Fruit fly (Drosophila melanogaster) whole organism, wandering third instar larva: Measurements from ENCODE around the gene waw.

Source experiments
- CG32264 ChIP-seq: fragments of 200-800 bp; sonication (Bioruptor generic); optimal IDR thresholded peaks from 2 replicates; lab custom pipeline; 2016; ENCODE audit warnings: missing biosample characterization, missing genetic modification characterization
- CG9705 ChIP-seq: fragments of 200-800 bp; sonication (Bioruptor generic); optimal IDR thresholded peaks from 2 replicates; lab custom pipeline; 2018; ENCODE audit warnings: missing biosample characterization, mild to moderate bottlenecking, missing genetic modification characterization
- CrebA ChIP-seq: fragments of 200-800 bp; sonication (Bioruptor generic); optimal IDR thresholded peaks from 2 replicates; lab custom pipeline; 2016; ENCODE audit warnings: missing biosample characterization, mild to moderate bottlenecking, missing genetic modification characterization, borderline replicate concordance
- Dfd ChIP-seq: fragments of >200 bp; optimal IDR thresholded peaks from 2 replicates; lab custom pipeline; 2017; ENCODE audit warnings: missing biosample characterization, missing genetic modification characterization
- HLH106 ChIP-seq: fragments of 200-800 bp; optimal IDR thresholded peaks from 3 replicates; lab custom pipeline; 2019; ENCODE audit warnings: missing biosample characterization, mild to moderate bottlenecking, missing genetic modification characterization, moderate library complexity
- Hnf4 ChIP-seq: fragments of 200-800 bp; sonication (Bioruptor generic); optimal IDR thresholded peaks from 2 replicates; lab custom pipeline; 2016; ENCODE audit warnings: missing biosample characterization, mild to moderate bottlenecking, missing genetic modification characterization
- Mio ChIP-seq: sonication (Bioruptor generic); optimal IDR thresholded peaks from 2 replicates; lab custom pipeline; 2016; ENCODE audit warnings: missing biosample characterization, missing genetic modification characterization
- Myc ChIP-seq: fragments of >200 bp; optimal IDR thresholded peaks from 2 replicates; lab custom pipeline; 2017
- N ChIP-seq: fragments of >200 bp; optimal IDR thresholded peaks from 2 replicates; lab custom pipeline; 2018; ENCODE audit warnings: missing biosample characterization, missing external identifiers, missing genetic modification characterization
- OdsH ChIP-seq: fragments of 200-800 bp; sonication (Bioruptor generic); optimal IDR thresholded peaks from 2 replicates; lab custom pipeline; 2016; ENCODE audit warnings: missing biosample characterization, mild to moderate bottlenecking, missing genetic modification characterization
- Rel ChIP-seq, 2 experiments: fragments of 200-800 bp; sonication (Bioruptor generic) in 1 of 2; optimal IDR thresholded peaks; 2 replicates in 1 of 2; 3 replicates in 1 of 2; lab custom pipeline; 2016 to 2019; ENCODE audit warnings: mild to moderate bottlenecking in 2 of 2, missing biosample characterization in 2 of 2, missing genetic modification characterization in 2 of 2, moderate library complexity in 1 of 2
- Sp1 ChIP-seq: fragments of 200-800 bp; sonication (Bioruptor generic); optimal IDR thresholded peaks from 3 replicates; lab custom pipeline; 2019; ENCODE audit warnings: missing biosample characterization, mild to moderate bottlenecking, missing genetic modification characterization, moderate library complexity
- Vsx2 ChIP-seq: fragments of 200-300, 225-300 bp; sonication (Bioruptor generic); optimal IDR thresholded peaks from 2 replicates; lab custom pipeline; 2018; ENCODE audit warnings: missing biosample characterization, missing genetic modification characterization; ENCODE audit not compliant: partially characterized antibody
- br ChIP-seq: fragments of 200-800 bp; sonication (Bioruptor generic); optimal IDR thresholded peaks from 2 replicates; lab custom pipeline; 2016; ENCODE audit warnings: missing biosample characterization, missing genetic modification characterization
- dl ChIP-seq, 2 experiments: fragments of 175-275, 200-275 bp in 1 of 2; fragments of 200-275 bp in 1 of 2; sonication (Bioruptor generic); optimal IDR thresholded peaks; lab custom pipeline; 2018; ENCODE audit warnings: mild to moderate bottlenecking in 2 of 2, missing biosample characterization in 2 of 2, missing genetic modification characterization in 2 of 2, moderate library complexity in 2 of 2; ENCODE audit not compliant: partially characterized antibody in 2 of 2, insufficient read depth in 1 of 2
- dsf ChIP-seq: sonication (Bioruptor generic); optimal IDR thresholded peaks from 2 replicates; lab custom pipeline; 2016; ENCODE audit warnings: missing biosample characterization, missing genetic modification characterization, borderline replicate concordance
- ey ChIP-seq: fragments of 200-800 bp; sonication (Bioruptor generic); optimal IDR thresholded peaks from 2 replicates; lab custom pipeline; 2016; ENCODE audit warnings: missing biosample characterization, missing genetic modification characterization
- foxo ChIP-seq, 2 experiments: fragments of 200-800 bp; sonication (Bioruptor generic); optimal IDR thresholded peaks; 2 replicates in 1 of 2; 3 replicates in 1 of 2; lab custom pipeline; 2016 to 2017; ENCODE audit warnings: missing biosample characterization in 2 of 2, missing genetic modification characterization in 2 of 2
- fru ChIP-seq: fragments of 200-800 bp; sonication (Bioruptor generic); optimal IDR thresholded peaks from 3 replicates; lab custom pipeline; 2016; ENCODE audit warnings: missing biosample characterization, mild to moderate bottlenecking, missing genetic modification characterization
- h ChIP-seq: fragments of 200-800 bp; sonication (Bioruptor generic); optimal IDR thresholded peaks from 3 replicates; lab custom pipeline; 2016; ENCODE audit warnings: missing biosample characterization, mild to moderate bottlenecking, missing genetic modification characterization
- jim ChIP-seq: fragments of 175-275, 200-325 bp; sonication (Bioruptor generic); optimal IDR thresholded peaks from 2 replicates; lab custom pipeline; 2016; ENCODE audit warnings: missing biosample characterization, mild to moderate bottlenecking, missing genetic modification characterization
- lola ChIP-seq: fragments of >200 bp; optimal IDR thresholded peaks from 2 replicates; lab custom pipeline; 2017; ENCODE audit warnings: missing biosample characterization, missing genetic modification characterization
- pan ChIP-seq: fragments of >200 bp; optimal IDR thresholded peaks from 2 replicates; lab custom pipeline; 2017
- psq ChIP-seq: fragments of 200-800 bp; sonication (Bioruptor generic); optimal IDR thresholded peaks from 3 replicates; lab custom pipeline; 2017; ENCODE audit warnings: missing biosample characterization, mild to moderate bottlenecking, missing genetic modification characterization, moderate library complexity
- rgr ChIP-seq: fragments of 200-800 bp; sonication (Bioruptor generic); optimal IDR thresholded peaks from 3 replicates; lab custom pipeline; 2016; ENCODE audit warnings: missing biosample characterization, mild to moderate bottlenecking, missing genetic modification characterization
- tai ChIP-seq: sonication (Bioruptor generic); optimal IDR thresholded peaks from 2 replicates; lab custom pipeline; 2016; ENCODE audit warnings: missing biosample characterization, missing genetic modification characterization
- usp ChIP-seq: fragments of >200 bp; optimal IDR thresholded peaks from 2 replicates; lab custom pipeline; 2017; ENCODE audit warnings: missing biosample characterization, missing genetic modification characterization
- woc ChIP-seq: sonication (Bioruptor generic); optimal IDR thresholded peaks from 2 replicates; lab custom pipeline; 2016; ENCODE audit warnings: missing biosample characterization, mild to moderate bottlenecking, missing genetic modification characterization

The waw gene

DNA sequence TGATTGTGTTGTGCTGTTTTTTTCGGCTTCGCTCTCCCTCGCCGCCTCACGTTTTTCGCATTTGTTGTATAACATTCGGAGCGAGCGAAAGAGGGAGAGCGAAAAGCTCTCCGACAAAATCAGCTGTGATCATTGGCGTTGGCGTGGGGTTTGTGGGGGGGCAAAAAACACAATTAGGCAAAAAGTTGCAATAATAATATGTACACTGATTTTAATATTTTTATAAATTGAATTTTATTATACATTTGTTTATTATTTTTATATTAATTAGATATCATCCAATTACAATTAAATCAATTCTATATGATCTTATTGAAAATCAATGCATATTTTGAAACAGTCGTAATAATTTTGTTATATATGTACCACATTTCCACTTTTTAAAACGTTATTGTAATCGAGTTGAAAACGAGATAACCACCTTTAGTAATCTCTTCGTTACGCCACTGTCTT lies 12.8 kb downstream of the waw start:
- TF ChIP-seq foxo (GFP tag; optimal IDR thresholded peaks at IDR 0.05; lab: Kevin White, UChicago), result peak in 1 of 2 experiments; percentile 54
- TF ChIP-seq pan, result no peak
- TF ChIP-seq rgr (GFP tag; lab: Kevin White, UChicago), result peak; percentile 31
- peak; percentile 38 for TF ChIP-seq psq (GFP tag; lab: Kevin White, UChicago)
- peak; percentile 37 for TF ChIP-seq HLH106 (tag; lab: Kevin White, UChicago)
- peak; percentile 7 for TF ChIP-seq Sp1 (GFP tag; lab: Kevin White, UChicago)
- peak in 1 of 2 experiments; percentile 2 for TF ChIP-seq dl (GFP tag; optimal IDR thresholded peaks at IDR 0.05; lab: Kevin White, UChicago; ENCODE audit: insufficient read depth in 1 of 2, partially characterized antibody in 2 of 2)
- peak; percentile 7 for TF ChIP-seq fru
- peak; percentile 6 for TF ChIP-seq OdsH
- no peak for TF ChIP-seq Vsx2 (GFP tag; lab: Kevin White, UChicago)
- no peak for TF ChIP-seq tai (GFP tag; lab: Kevin White, UChicago)
- TF ChIP-seq Hnf4 (GFP tag; lab: Kevin White, UChicago), result no peak
- TF ChIP-seq CrebA (GFP tag; lab: Kevin White, UChicago), result no peak

DNA sequence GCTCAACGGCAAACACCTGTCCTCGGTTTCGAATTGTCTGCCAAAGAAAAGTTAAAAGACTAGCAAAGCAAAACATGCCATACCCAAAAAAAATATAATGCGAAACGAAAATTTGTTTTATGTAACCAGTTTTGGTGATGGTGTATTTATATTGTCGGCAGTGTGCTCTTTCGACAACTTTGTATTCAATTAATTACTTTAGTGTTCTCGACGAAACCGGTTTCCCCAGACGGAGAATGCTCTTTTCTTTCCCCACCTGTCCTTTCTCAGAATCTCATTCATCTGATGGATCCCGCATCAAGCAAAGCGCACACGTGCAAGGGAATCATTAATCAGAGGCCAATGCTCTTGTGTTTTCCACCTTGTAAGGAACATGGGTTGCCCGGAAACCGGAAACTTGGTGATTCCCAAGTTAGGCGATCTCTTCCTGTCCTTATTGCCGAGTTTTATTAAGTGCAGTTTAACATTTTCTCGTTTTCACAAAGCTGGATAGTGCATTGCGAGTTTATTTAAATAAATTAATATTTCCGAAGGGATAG lies 15.6 kb downstream of the waw start:
- TF ChIP-seq jim (GFP tag; lab: Kevin White, UChicago) (no peak), Hnf4 (GFP tag; lab: Kevin White, UChicago) (no peak), usp (GFP tag; lab: Kevin White, UChicago) (no peak), Rel (GFP tag; optimal IDR thresholded peaks at IDR 0.05; lab: Kevin White, UChicago) (no peak), Rel (tag; optimal IDR thresholded peaks at IDR 0.05; lab: Kevin White, UChicago) (peak; percentile 83)

DNA sequence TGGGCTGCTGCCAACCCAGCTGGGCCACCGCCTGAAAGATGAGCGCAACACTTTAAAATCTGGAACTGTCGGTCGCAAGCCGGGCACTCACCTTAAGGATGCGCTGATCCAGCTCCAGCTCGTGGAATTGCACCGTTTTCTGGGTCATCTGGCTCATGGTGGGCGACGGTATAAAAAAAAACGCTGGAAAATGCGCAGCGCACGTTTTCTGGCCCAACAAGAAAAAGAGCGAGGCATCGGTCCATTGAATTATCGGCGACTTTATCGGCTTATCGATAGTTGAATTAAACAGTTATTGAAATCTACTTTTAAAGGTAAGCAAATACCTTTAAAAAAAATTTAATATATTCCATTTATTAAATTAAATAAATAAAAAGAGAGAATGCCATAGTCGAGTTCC lies 24.9 kb downstream of the waw start, which contains the start of gene Ddx56:
Gene Ddx56 (minus strand): TSS at position 252 of the 400 bp plus-strand sequence.
- no peak for TF ChIP-seq rgr (GFP tag; lab: Kevin White, UChicago)
- TF ChIP-seq fru, result no peak
- no peak for TF ChIP-seq Vsx2 (GFP tag; lab: Kevin White, UChicago)
- TF ChIP-seq br (GFP tag; lab: Kevin White, UChicago), result no peak
- no peak for TF ChIP-seq CG9705
- TF ChIP-seq woc (GFP tag; lab: Kevin White, UChicago), result no peak

DNA sequence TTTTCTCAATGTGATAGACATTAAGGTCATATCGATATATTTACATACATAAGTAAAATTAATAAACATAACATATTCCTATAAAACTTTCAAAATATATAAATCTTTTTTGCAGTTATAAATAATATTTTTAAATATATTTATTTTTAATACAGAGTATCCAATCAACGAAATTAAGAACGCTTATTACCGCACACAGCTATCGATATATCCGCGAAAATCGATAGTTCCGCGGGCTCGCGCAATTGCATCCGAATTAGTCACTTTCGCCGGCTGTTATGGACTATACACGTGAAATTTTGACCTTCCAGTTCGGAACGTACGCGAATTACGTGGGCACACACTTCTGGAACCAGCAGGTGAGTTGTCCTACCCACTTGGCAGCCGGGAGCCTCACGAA lies 25.9 kb downstream of the waw start, which contains the start of gene mst:
Gene mst (plus strand): TSS at position 244 of the 400 bp plus-strand sequence.
- no peak for TF ChIP-seq ey (GFP tag; lab: Kevin White, UChicago)
- TF ChIP-seq h, result no peak
- TF ChIP-seq Myc (lab: Kevin White, UChicago), result no peak
- no peak for TF ChIP-seq woc (GFP tag; lab: Kevin White, UChicago)
- no peak for TF ChIP-seq Dfd
- TF ChIP-seq psq (GFP tag; lab: Kevin White, UChicago), result no peak
- no peak for TF ChIP-seq pan
- no peak for TF ChIP-seq OdsH
- TF ChIP-seq lola (GFP tag; lab: Kevin White, UChicago), result no peak
- no peak for TF ChIP-seq fru
- TF ChIP-seq CrebA (GFP tag; lab: Kevin White, UChicago), result no peak
- no peak for TF ChIP-seq Mio (GFP tag; lab: Kevin White, UChicago)
- TF ChIP-seq, all 38 proteins: peak for 0

DNA sequence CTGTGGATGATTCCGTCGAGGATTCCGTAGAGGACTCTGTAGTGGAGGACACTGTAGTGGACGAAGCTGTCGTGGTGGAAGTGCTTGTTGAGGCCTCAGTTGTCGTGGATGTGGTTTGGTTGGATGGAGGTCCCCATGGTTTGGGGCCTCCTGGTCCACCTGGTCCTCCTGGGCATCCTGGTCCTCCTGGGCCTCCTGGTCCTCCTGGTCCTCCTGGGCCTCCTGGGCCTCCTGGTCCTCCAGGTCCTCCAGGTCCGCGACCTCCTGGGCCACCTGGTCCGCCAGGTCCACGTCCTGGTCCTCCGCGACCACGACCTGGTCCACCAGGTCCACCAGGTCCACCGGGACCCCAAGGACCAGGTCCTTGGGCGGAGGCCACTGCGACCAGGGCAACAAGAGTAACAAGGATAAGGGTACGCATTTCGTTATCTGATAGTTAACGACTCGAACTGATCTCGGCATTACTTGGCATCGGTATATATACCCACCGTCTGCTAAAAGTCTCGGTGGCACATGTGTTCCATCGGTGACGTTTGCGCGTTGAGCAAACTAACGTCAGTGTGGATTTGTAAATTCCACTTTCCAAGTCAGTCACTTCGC lies 34.1 kb downstream of the waw start, which contains the start of gene lcs:
Gene lcs (minus strand): TSS at position 457 of the 600 bp plus-strand sequence.
- peak; percentile 99 for TF ChIP-seq Dfd
- no peak for TF ChIP-seq dsf

DNA sequence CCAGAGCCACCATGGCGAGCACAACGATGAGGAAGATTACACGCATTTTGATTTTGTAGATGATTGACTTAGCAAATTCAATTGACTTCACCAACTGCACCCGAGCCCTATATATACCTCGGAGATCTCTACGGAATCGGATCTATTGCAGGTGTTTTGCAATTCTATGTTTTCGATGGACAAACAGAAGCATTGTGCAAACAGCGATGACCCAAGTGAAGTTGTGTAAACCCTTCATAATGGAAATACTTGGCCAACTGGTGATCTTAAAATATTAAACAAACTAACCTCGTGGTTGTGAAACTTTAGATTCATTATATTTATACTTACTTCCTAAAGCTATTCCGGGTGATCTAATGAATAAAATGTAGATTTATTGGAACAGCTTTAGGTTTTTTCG lies 39.8 kb downstream of the waw start, which contains the start of gene whe:
Gene whe (minus strand): TSS at position 101 of the 400 bp plus-strand sequence.
- TF ChIP-seq Myc (lab: Kevin White, UChicago) (no peak), Vsx2 (GFP tag; lab: Kevin White, UChicago) (no peak), CG32264 (GFP tag; lab: Kevin White, UChicago) (no peak), CrebA (GFP tag; lab: Kevin White, UChicago) (no peak), HLH106 (tag; lab: Kevin White, UChicago) (no peak), woc (GFP tag; lab: Kevin White, UChicago) (no peak), usp (GFP tag; lab: Kevin White, UChicago) (no peak), br (GFP tag; lab: Kevin White, UChicago) (no peak), foxo (GFP tag; optimal IDR thresholded peaks at IDR 0.05; lab: Kevin White, UChicago) (no peak), rgr (GFP tag; lab: Kevin White, UChicago) (no peak), N (GFP tag; lab: Kevin White, UChicago) (no peak), tai (GFP tag; lab: Kevin White, UChicago) (no peak), Dfd (no peak)
- TF ChIP-seq, all 38 proteins: peak for 0
